Worm (Caenorhabditis elegans) whole organism, L3 larva: ENCODE data around the gene ZC84.6.
A peak's percentile ranks its signal among the peaks of the same experiment; 100 is the strongest.

Experiments
- R02D3.7 ChIP-seq: fragments of 150-350 bp; optimal IDR thresholded peaks from 2 replicates; lab custom pipeline; 2014; ENCODE audit warnings: missing biosample characterization, missing genetic modification characterization
- ZK546.5 ChIP-seq: sonication (generic microtip); optimal IDR thresholded peaks from 2 replicates; lab custom pipeline; 2017; ENCODE audit warnings: missing biosample characterization, missing genetic modification characterization
- ceh-16 ChIP-seq: sonication (generic microtip); optimal IDR thresholded peaks from 2 replicates; lab custom pipeline; 2017; ENCODE audit warnings: missing biosample characterization, missing genetic modification characterization
- ceh-28 ChIP-seq: fragments of 150-350 bp; optimal IDR thresholded peaks from 2 replicates; lab custom pipeline; 2014; ENCODE audit warnings: missing biosample characterization, missing genetic modification reagents, missing genetic modification characterization
- ceh-82 ChIP-seq: fragments of 150-350 bp; optimal IDR thresholded peaks from 2 replicates; lab custom pipeline; 2014; ENCODE audit warnings: missing biosample characterization, missing genetic modification characterization
- ceh-9 ChIP-seq: sonication (generic microtip); optimal IDR thresholded peaks from 2 replicates; lab custom pipeline; 2018; ENCODE audit warnings: missing biosample characterization, missing genetic modification characterization
- daf-12 ChIP-seq: fragments of 150-350 bp; optimal IDR thresholded peaks from 2 replicates; lab custom pipeline; 2014; ENCODE audit warnings: missing biosample characterization, missing genetic modification reagents, missing genetic modification characterization
- egl-27 ChIP-seq: sonication (generic microtip); optimal IDR thresholded peaks from 4 replicates; lab custom pipeline; 2017; ENCODE audit warnings: missing biosample characterization, missing genetic modification reagents, missing genetic modification characterization
- elt-1 ChIP-seq: fragments of 150-350 bp; optimal IDR thresholded peaks from 2 replicates; lab custom pipeline; 2014; ENCODE audit warnings: missing biosample characterization, missing genetic modification characterization
- elt-2 ChIP-seq: sonication (generic microtip); optimal IDR thresholded peaks from 2 replicates; lab custom pipeline; 2016; ENCODE audit warnings: missing genetic modification reagents, mild to moderate bottlenecking, missing genetic modification characterization, missing compliant biosample characterization
- elt-3 ChIP-seq, 3 experiments: fragments of 150-350 bp in 1 of 3; sonication (generic microtip) in 2 of 3; optimal IDR thresholded peaks; 2 replicates in 2 of 3; 4 replicates in 1 of 3; lab custom pipeline; 2014 to 2017; ENCODE audit warnings: missing biosample characterization in 3 of 3, missing genetic modification characterization in 3 of 3
- fkh-2 ChIP-seq: fragments of 150-350 bp; optimal IDR thresholded peaks from 2 replicates; lab custom pipeline; 2014; ENCODE audit warnings: missing biosample characterization, missing genetic modification reagents, missing genetic modification characterization
- fos-1 ChIP-seq: fragments of 150-350 bp; optimal IDR thresholded peaks from 2 replicates; lab custom pipeline; 2014; ENCODE audit warnings: missing biosample characterization, missing genetic modification characterization
- lin-15B ChIP-seq: fragments of 150-350 bp; optimal IDR thresholded peaks from 2 replicates; lab custom pipeline; 2014; ENCODE audit warnings: missing biosample characterization, missing genetic modification characterization
- lin-39 ChIP-seq: fragments of 150-350 bp; optimal IDR thresholded peaks from 2 replicates; lab custom pipeline; 2018; ENCODE audit warnings: missing biosample characterization, missing genetic modification reagents, missing genetic modification characterization
- lsy-12 ChIP-seq: sonication (generic microtip); optimal IDR thresholded peaks from 2 replicates; lab custom pipeline; 2016; ENCODE audit warnings: mild to moderate bottlenecking, missing genetic modification characterization, missing compliant biosample characterization
- mdl-1 ChIP-seq: fragments of 150-350 bp; optimal IDR thresholded peaks from 2 replicates; lab custom pipeline; 2014; ENCODE audit warnings: missing biosample characterization, missing genetic modification characterization
- nfya-1 ChIP-seq: sonication (generic microtip); optimal IDR thresholded peaks from 2 replicates; lab custom pipeline; 2017; ENCODE audit warnings: missing genetic modification characterization, mild to moderate bottlenecking, missing compliant biosample characterization, antibody characterized with exemption, moderate library complexity; ENCODE audit not compliant: insufficient read depth
- nhr-11 ChIP-seq: fragments of 150-350 bp; optimal IDR thresholded peaks from 2 replicates; lab custom pipeline; 2014; ENCODE audit warnings: missing biosample characterization, missing genetic modification characterization
- nhr-12 ChIP-seq: fragments of 150-350 bp; optimal IDR thresholded peaks from 2 replicates; lab custom pipeline; 2014; ENCODE audit warnings: missing biosample characterization, missing genetic modification characterization
- nhr-23 ChIP-seq: fragments of 150-350 bp; optimal IDR thresholded peaks from 2 replicates; lab custom pipeline; 2014; ENCODE audit warnings: missing biosample characterization, missing genetic modification reagents, missing genetic modification characterization
- nhr-25 ChIP-seq: sonication (generic microtip); optimal IDR thresholded peaks from 2 replicates; lab custom pipeline; 2017; ENCODE audit warnings: missing biosample characterization, missing genetic modification characterization
- nhr-28 ChIP-seq: fragments of 150-350 bp; optimal IDR thresholded peaks from 2 replicates; lab custom pipeline; 2014; ENCODE audit warnings: missing biosample characterization, missing genetic modification characterization
- nhr-43 ChIP-seq: sonication (generic microtip); optimal IDR thresholded peaks from 2 replicates; lab custom pipeline; 2016; ENCODE audit warnings: mild to moderate bottlenecking, missing genetic modification characterization, missing compliant biosample characterization; ENCODE audit not compliant: poor library complexity, severe bottlenecking
- nhr-67 ChIP-seq: fragments of 150-350 bp; optimal IDR thresholded peaks from 2 replicates; lab custom pipeline; 2014; ENCODE audit warnings: missing biosample characterization, missing genetic modification characterization
- nhr-76 ChIP-seq: fragments of 150-350 bp; sonication (generic microtip); optimal IDR thresholded peaks from 5 replicates; lab custom pipeline; 2014; ENCODE audit warnings: missing biosample characterization, missing genetic modification characterization
- nhr-77 ChIP-seq: fragments of 150-350 bp; optimal IDR thresholded peaks from 2 replicates; lab custom pipeline; 2014; ENCODE audit warnings: missing biosample characterization, missing genetic modification characterization
- pqm-1 ChIP-seq: fragments of 150-350 bp; optimal IDR thresholded peaks from 2 replicates; lab custom pipeline; 2017; ENCODE audit warnings: missing biosample characterization, missing genetic modification characterization, inconsistent platforms
- skn-1 ChIP-seq: fragments of 150-350 bp; optimal IDR thresholded peaks from 2 replicates; lab custom pipeline; 2014; ENCODE audit warnings: missing biosample characterization, missing genetic modification characterization
- snpc-4 ChIP-seq: fragments of 150-350 bp; optimal IDR thresholded peaks from 2 replicates; lab custom pipeline; 2014; ENCODE audit warnings: missing biosample characterization, missing genetic modification characterization
- tbx-2 ChIP-seq: sonication (generic microtip); optimal IDR thresholded peaks from 2 replicates; lab custom pipeline; 2016; ENCODE audit warnings: mild to moderate bottlenecking, missing genetic modification characterization, missing compliant biosample characterization
- unc-39 ChIP-seq: sonication (generic microtip); optimal IDR thresholded peaks from 4 replicates; lab custom pipeline; 2017; ENCODE audit warnings: missing biosample characterization, missing genetic modification characterization
- ztf-11 ChIP-seq: fragments of 150-350 bp; optimal IDR thresholded peaks from 2 replicates; lab custom pipeline; 2014; ENCODE audit warnings: missing biosample characterization, missing genetic modification characterization
- ztf-4 ChIP-seq: fragments of 150-350 bp; optimal IDR thresholded peaks from 2 replicates; lab custom pipeline; 2014; ENCODE audit warnings: missing biosample characterization, missing genetic modification characterization

The ZC84.6 gene

DNA sequence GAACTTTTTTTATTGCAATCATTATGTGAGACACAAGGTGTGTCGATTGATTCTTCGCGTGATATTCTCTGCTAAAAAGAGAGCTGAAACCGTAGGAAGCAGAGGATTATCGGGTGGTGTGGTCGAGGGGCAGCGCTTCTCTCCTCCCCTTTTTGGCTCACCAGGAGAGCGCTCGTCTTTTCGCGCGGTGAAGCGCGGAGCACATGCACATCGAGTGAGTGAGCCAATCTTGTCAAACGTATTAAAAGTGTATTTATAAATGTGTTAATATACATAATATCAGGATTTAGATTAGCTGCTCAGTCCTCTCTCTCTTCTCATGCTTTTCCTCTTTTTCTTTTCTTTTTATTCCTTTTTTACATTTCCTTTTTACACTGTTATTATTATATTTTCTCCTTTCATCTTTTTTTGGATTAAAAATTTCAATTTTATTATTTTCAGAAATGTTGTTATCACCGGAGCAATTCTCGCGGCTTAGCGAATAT, 36.8 kb downstream of the ZC84.6 start, which contains the start of gene dgk-3:
dgk-3 (plus strand) TSS at position 435 of the 485 bp plus-strand sequence.
- TF ChIP-seq tbx-2 (no peak), R02D3.7 (no peak), egl-27 (no peak), nhr-67 (no peak), ztf-4 (no peak), ZK546.5 (tag; lab: Kevin White, UChicago) (no peak), unc-39 (tag; lab: Kevin White, UChicago) (no peak), ceh-82 (tag; lab: Kevin White, UChicago) (no peak), nhr-77 (tag; lab: Kevin White, UChicago) (no peak)

DNA sequence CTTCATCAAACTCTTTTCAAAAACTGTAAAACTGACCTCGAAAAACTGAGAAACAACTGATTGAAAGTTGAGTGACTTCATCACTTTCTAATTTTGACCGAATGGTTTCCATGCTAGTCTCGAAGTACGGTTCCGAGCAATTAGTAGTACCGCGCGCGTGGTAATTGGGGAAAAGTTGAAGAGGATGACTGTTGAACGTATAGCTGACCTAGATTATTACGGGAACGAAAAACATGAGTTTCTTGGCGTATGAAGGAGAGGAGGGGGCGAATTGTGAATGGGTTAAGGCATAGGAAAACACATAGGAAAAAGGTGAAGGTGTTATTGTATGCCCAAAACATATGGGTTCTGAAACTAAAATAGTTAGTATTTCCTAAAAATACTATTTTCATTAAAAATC, 38.0 kb downstream of the ZC84.6 start, which contains the start of gene ptr-9:
ptr-9 (minus strand) TSS at position 101 of the 400 bp plus-strand sequence.
- TF ChIP-seq nhr-11 (tag; lab: Kevin White, UChicago) = no peak
- TF ChIP-seq lin-39 (tag; lab: Kevin White, UChicago) = no peak
- no peak for TF ChIP-seq ceh-9 (tag; lab: Kevin White, UChicago)
- TF ChIP-seq lsy-12 (tag; lab: Kevin White, UChicago) = no peak
- no peak for TF ChIP-seq egl-27
- no peak for TF ChIP-seq ztf-4
- TF ChIP-seq ZK546.5 (tag; lab: Kevin White, UChicago) = no peak
- no peak for TF ChIP-seq fkh-2
- no peak for TF ChIP-seq elt-1 (tag; lab: Kevin White, UChicago)
- TF ChIP-seq pqm-1 (tag; lab: Kevin White, UChicago) = no peak
- TF ChIP-seq mdl-1 = no peak
- no peak for TF ChIP-seq elt-2 (tag; lab: Kevin White, UChicago)

DNA sequence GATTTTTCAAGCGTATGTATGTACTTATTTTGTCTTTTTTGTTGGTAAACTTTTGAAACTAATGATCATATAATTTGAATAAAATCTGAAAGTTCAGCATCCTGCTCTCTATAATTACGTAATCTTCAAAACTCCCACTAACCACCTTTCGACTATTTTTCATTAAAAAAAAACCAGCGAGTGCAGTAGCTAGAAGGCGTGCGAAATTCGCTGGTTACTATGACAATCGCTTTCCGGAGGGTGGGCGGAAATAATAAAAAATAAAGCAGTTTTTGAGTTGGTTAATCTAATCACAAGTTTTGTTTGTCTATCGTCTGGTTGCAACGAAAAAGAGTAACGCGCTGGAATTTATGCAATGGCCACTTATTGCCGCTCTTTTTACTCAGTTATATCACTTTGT, 44.7 kb downstream of the ZC84.6 start, which contains the start of gene irld-34:
irld-34 (plus strand) TSS at position 301 of the 400 bp plus-strand sequence.
- TF ChIP-seq nhr-23 (tag; lab: Kevin White, UChicago) = no peak
- no peak for TF ChIP-seq ceh-16 (tag; lab: Kevin White, UChicago)
- TF ChIP-seq unc-39 (tag; lab: Kevin White, UChicago) = no peak
- no peak for TF ChIP-seq snpc-4
- TF ChIP-seq ztf-4 = no peak
- TF ChIP-seq lin-15B (tag; lab: Kevin White, UChicago) = no peak
- no peak for TF ChIP-seq elt-2 (tag; lab: Kevin White, UChicago)
- TF ChIP-seq ceh-28 (tag; lab: Kevin White, UChicago) = no peak

DNA sequence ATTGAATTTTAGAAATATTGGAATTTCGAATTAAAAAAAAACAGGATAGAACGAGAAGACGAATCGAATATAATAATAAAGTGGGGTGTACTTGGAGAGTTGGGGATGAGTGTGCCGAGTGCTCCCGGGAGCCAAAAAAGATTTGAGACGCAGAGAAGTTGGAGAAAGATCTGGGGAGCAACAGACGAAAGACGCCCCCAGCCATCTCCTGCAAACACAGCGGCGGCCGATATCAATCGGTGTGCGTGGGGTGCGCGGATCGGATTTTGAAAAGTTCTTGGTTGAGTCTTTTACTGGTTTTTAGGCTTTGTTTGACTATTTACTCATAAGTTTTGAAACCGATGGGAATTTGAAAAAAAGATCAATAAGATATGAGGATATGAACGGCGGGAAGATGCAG, 45.7 kb downstream of the ZC84.6 start, which contains the start of gene nhl-1:
nhl-1 (minus strand) TSS at position 101 of the 400 bp plus-strand sequence.
- TF ChIP-seq skn-1 (tag; lab: Kevin White, UChicago) (no peak), ztf-11 (tag; lab: Kevin White, UChicago) (no peak)

DNA sequence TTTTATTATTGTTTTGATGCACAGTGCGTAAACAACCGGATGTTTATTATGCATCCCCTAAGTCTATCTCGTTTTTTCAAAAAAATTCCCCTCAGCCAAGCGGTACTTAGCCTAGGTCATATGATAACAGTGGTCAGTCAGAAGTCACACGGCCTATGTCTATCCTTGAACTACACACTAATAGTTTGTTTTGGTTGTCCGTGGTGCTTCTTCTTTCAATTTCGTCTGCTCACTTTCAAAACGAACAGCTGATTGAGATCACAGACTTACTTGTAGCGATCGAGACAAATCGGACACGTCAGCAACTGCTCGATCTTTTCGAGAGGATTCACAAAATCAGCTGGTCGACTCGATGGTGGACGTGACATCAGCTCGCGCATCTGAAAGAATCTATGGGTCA, 46.6 kb downstream of the ZC84.6 start:
- no peak for TF ChIP-seq skn-1 (tag; lab: Kevin White, UChicago)
- TF ChIP-seq nhr-76 = no peak
- no peak for TF ChIP-seq lin-39 (tag; lab: Kevin White, UChicago)
- TF ChIP-seq nhr-28 (tag; lab: Kevin White, UChicago) = no peak
- TF ChIP-seq nhr-25 (tag; lab: Kevin White, UChicago) = no peak
- TF ChIP-seq daf-12 (tag; lab: Kevin White, UChicago) = no peak
- TF ChIP-seq elt-3 (tag; optimal IDR thresholded peaks at IDR 0.05; lab: Kevin White, UChicago) = no peak
- no peak for TF ChIP-seq fkh-2
- no peak for TF ChIP-seq ceh-28 (tag; lab: Kevin White, UChicago)
- no peak for TF ChIP-seq nhr-77 (tag; lab: Kevin White, UChicago)

DNA sequence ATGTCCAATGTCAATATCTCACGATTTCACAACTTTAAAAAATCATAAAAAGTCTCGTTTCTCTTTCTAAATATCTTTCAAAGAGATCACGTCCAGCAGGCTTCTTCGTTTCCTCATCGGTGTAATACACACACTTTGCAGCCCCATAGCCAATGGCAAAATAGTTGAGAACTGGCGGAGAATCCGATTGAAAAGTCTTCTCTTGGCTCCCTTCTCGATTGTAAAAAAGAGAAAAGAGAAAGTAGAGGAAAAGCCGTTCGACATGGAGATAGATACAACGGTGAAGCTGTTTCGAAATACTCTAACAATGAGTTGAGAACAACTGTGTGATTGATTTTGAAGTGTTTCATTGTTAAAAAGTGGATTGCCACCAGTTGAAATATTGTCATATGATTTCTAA, 47.7 kb downstream of the ZC84.6 start:
- TF ChIP-seq elt-2 (tag; lab: Kevin White, UChicago) (no peak), nhr-12 (no peak), fos-1 (tag; lab: Kevin White, UChicago) (no peak), nfya-1 (tag; lab: Kevin White, UChicago) (peak; percentile 52), nhr-43 (tag; lab: Kevin White, UChicago) (no peak)
